Fruit fly (Drosophila melanogaster) whole organism, embryonic: ENCODE data around the gene CG46464.
A peak's percentile ranks its signal among the peaks of the same experiment; 100 is the strongest.

ENCODE experiments used
- Antp ChIP-seq: fragments of 200-800 bp; sonication (Bioruptor generic); optimal IDR thresholded peaks from 3 replicates; lab custom pipeline; 2016; ENCODE audit warnings: missing biosample characterization, missing genetic modification characterization
- Atf-2 ChIP-seq: fragments of 200-800 bp; sonication (Bioruptor generic); optimal IDR thresholded peaks from 2 replicates; lab custom pipeline; 2016; ENCODE audit warnings: missing biosample characterization, missing genetic modification characterization
- Blimp-1 ChIP-seq: fragments of 200-800 bp; sonication (Bioruptor generic); optimal IDR thresholded peaks from 3 replicates; lab custom pipeline; 2018; ENCODE audit warnings: missing biosample characterization, missing genetic modification characterization, mild to moderate bottlenecking, moderate library complexity, missing genetic modification reagents
- CG10209 ChIP-seq: fragments of 200-800 bp; sonication (Bioruptor generic); optimal IDR thresholded peaks from 3 replicates; lab custom pipeline; 2017; ENCODE audit warnings: missing biosample characterization, mild to moderate bottlenecking, missing genetic modification characterization, missing genetic modification reagents
- CG10267 ChIP-seq: fragments of 200-800 bp; sonication (Bioruptor generic); optimal IDR thresholded peaks from 2 replicates; lab custom pipeline; 2018; ENCODE audit warnings: missing biosample characterization, mild to moderate bottlenecking, missing genetic modification characterization, moderate library complexity
- CG13424 ChIP-seq: fragments of 200-800 bp; sonication (Bioruptor generic); optimal IDR thresholded peaks from 2 replicates; lab custom pipeline; 2019; ENCODE audit warnings: missing biosample characterization, mild to moderate bottlenecking, missing genetic modification characterization, moderate library complexity
- CG14710 ChIP-seq: fragments of 200-800 bp; sonication (Bioruptor generic); optimal IDR thresholded peaks from 3 replicates; lab custom pipeline; 2019; ENCODE audit warnings: missing biosample characterization, mild to moderate bottlenecking, missing genetic modification characterization, moderate library complexity
- CG15601 ChIP-seq: fragments of 200-800 bp; sonication (Bioruptor generic); optimal IDR thresholded peaks from 3 replicates; lab custom pipeline; 2019; ENCODE audit warnings: missing biosample characterization, mild to moderate bottlenecking, missing genetic modification characterization, moderate library complexity
- CG17359 ChIP-seq: fragments of 200-800 bp; sonication (Bioruptor generic); optimal IDR thresholded peaks from 3 replicates; lab custom pipeline; 2018; ENCODE audit warnings: missing biosample characterization, mild to moderate bottlenecking, missing genetic modification characterization, moderate library complexity
- CG17829 ChIP-seq: fragments of 200-800 bp; optimal IDR thresholded peaks from 2 replicates; lab custom pipeline; 2019; ENCODE audit warnings: missing biosample characterization, mild to moderate bottlenecking, missing genetic modification characterization, moderate library complexity
- CG18011 ChIP-seq: fragments of 200-800 bp; sonication (Bioruptor generic); optimal IDR thresholded peaks from 2 replicates; lab custom pipeline; 2017; ENCODE audit warnings: missing biosample characterization, missing genetic modification characterization, mild to moderate bottlenecking, moderate library complexity, missing genotype
- CG2712 ChIP-seq: fragments of 200-800 bp; optimal IDR thresholded peaks from 3 replicates; lab custom pipeline; 2019; ENCODE audit warnings: missing biosample characterization, mild to moderate bottlenecking, missing genetic modification characterization, moderate library complexity
- CG30403 ChIP-seq: fragments of 200-800 bp; sonication (Bioruptor generic); optimal IDR thresholded peaks from 3 replicates; lab custom pipeline; 2016; ENCODE audit warnings: missing biosample characterization, missing genetic modification characterization
- CG31441 ChIP-seq: fragments of 200-800 bp; sonication (Bioruptor generic); IDR thresholded peaks from 2 replicates; pipeline ENCODE4 v1.3.6; 2022; ENCODE audit warnings: missing biosample characterization, missing genetic modification characterization
- CG3163 ChIP-seq: fragments of 200-800 bp; sonication (Bioruptor generic); optimal IDR thresholded peaks from 3 replicates; lab custom pipeline; 2016; ENCODE audit warnings: missing biosample characterization, missing genetic modification characterization
- CG33557 ChIP-seq: fragments of 200-800 bp; sonication (Bioruptor generic); optimal IDR thresholded peaks from 2 replicates; lab custom pipeline; 2019; ENCODE audit warnings: missing biosample characterization, mild to moderate bottlenecking, missing genetic modification characterization, moderate library complexity
- CG34422 ChIP-seq: fragments of 200-800 bp; sonication (Bioruptor generic); IDR thresholded peaks from 3 replicates; pipeline ENCODE4 v1.3.6; 2022; ENCODE audit warnings: missing biosample characterization, missing genetic modification characterization
- CG4404 ChIP-seq: fragments of 200-800 bp; sonication (Bioruptor generic); IDR thresholded peaks from 2 replicates; pipeline ENCODE4 v1.3.6; 2022; ENCODE audit warnings: missing biosample characterization, missing genetic modification characterization
- CG7556 ChIP-seq: fragments of 200-800 bp; sonication (Bioruptor generic); optimal IDR thresholded peaks from 2 replicates; lab custom pipeline; 2017; ENCODE audit warnings: missing biosample characterization, mild to moderate bottlenecking, missing genetic modification characterization
- CG8359 ChIP-seq: fragments of 200-800 bp; sonication (Bioruptor generic); optimal IDR thresholded peaks from 2 replicates; lab custom pipeline; 2017; ENCODE audit warnings: missing biosample characterization, mild to moderate bottlenecking, missing genetic modification characterization, borderline replicate concordance
- CG8388 ChIP-seq: fragments of 200-800 bp; sonication (Bioruptor generic); optimal IDR thresholded peaks from 2 replicates; lab custom pipeline; 2019; ENCODE audit warnings: missing biosample characterization, mild to moderate bottlenecking, missing genetic modification characterization, moderate library complexity
- CoRest ChIP-seq: fragments of 200-800 bp; sonication (Bioruptor generic); optimal IDR thresholded peaks from 3 replicates; lab custom pipeline; 2018; ENCODE audit warnings: missing biosample characterization, mild to moderate bottlenecking, missing genetic modification characterization, moderate library complexity
- D19A ChIP-seq: fragments of 200-800 bp; optimal IDR thresholded peaks from 3 replicates; lab custom pipeline; 2019; ENCODE audit warnings: missing biosample characterization, mild to moderate bottlenecking, missing genetic modification characterization, moderate library complexity
- Dll ChIP-seq: fragments of 200-800 bp; sonication (Bioruptor generic); IDR thresholded peaks from 4 replicates; pipeline ENCODE4 v1.3.6; 2022; ENCODE audit warnings: missing biosample characterization, missing genetic modification characterization; ENCODE audit not compliant: partially characterized antibody
- Meics ChIP-seq: fragments of 200-800 bp; sonication (Bioruptor generic); optimal IDR thresholded peaks from 2 replicates; lab custom pipeline; 2017; ENCODE audit warnings: missing biosample characterization, mild to moderate bottlenecking, missing genetic modification characterization
- NK7.1 ChIP-seq: fragments of 200-800 bp; sonication (Bioruptor generic); optimal IDR thresholded peaks from 3 replicates; lab custom pipeline; 2016; ENCODE audit warnings: missing biosample characterization, missing genetic modification characterization
- Oli ChIP-seq: fragments of 200-800 bp; sonication (Bioruptor generic); optimal IDR thresholded peaks from 2 replicates; lab custom pipeline; 2018; ENCODE audit warnings: missing biosample characterization, mild to moderate bottlenecking, missing genetic modification characterization, moderate library complexity
- Ptx1 ChIP-seq: fragments of 200-800 bp; sonication (Bioruptor generic); IDR thresholded peaks from 2 replicates; pipeline ENCODE4 v1.3.6; 2022; ENCODE audit warnings: missing biosample characterization, missing genetic modification characterization
- Sox102F ChIP-seq: fragments of 200-800 bp; sonication (Bioruptor generic); optimal IDR thresholded peaks from 2 replicates; lab custom pipeline; 2018; ENCODE audit warnings: missing biosample characterization, mild to moderate bottlenecking, missing genetic modification characterization, moderate library complexity
- abd-A ChIP-seq: fragments of 200-800 bp; sonication (Bioruptor generic); optimal IDR thresholded peaks from 3 replicates; lab custom pipeline; 2019; ENCODE audit warnings: missing biosample characterization, mild to moderate bottlenecking, missing genetic modification characterization, moderate library complexity
- cato ChIP-seq: fragments of 200-800 bp; sonication (Bioruptor generic); optimal IDR thresholded peaks from 2 replicates; lab custom pipeline; 2016; ENCODE audit warnings: missing biosample characterization, missing genetic modification characterization, borderline replicate concordance
- corto ChIP-seq: fragments of 200-800 bp; sonication (Bioruptor generic); optimal IDR thresholded peaks from 2 replicates; lab custom pipeline; 2016; ENCODE audit warnings: missing biosample characterization, mild to moderate bottlenecking, missing genetic modification characterization, moderate library complexity
- dmrt11E ChIP-seq: fragments of 200-800 bp; sonication (Bioruptor generic); optimal IDR thresholded peaks from 3 replicates; lab custom pipeline; 2018; ENCODE audit warnings: missing biosample characterization, mild to moderate bottlenecking, missing genetic modification characterization, moderate library complexity
- dpn ChIP-seq, 2 experiments: fragments of 200-800 bp; sonication (Bioruptor generic); optimal IDR thresholded peaks; 3 replicates each; lab custom pipeline; 2016; ENCODE audit warnings: missing biosample characterization in 2 of 2, missing genetic modification characterization in 2 of 2
- grau ChIP-seq: fragments of 200-800 bp; optimal IDR thresholded peaks from 3 replicates; lab custom pipeline; 2019; ENCODE audit warnings: missing biosample characterization, mild to moderate bottlenecking, missing genetic modification characterization, moderate library complexity
- pan ChIP-seq, 4 experiments: fragments of >200 bp in 3 of 4; fragments of 200-800 bp in 1 of 4; sonication (Bioruptor generic) in 1 of 4; optimal IDR thresholded peaks in 3 of 4; IDR thresholded peaks in 1 of 4; 2 replicates each; pipeline versions ENCODE4 v1.3.6 to Lab custom; 2017 to 2022; ENCODE audit warnings: missing biosample characterization in 2 of 4, missing genetic modification characterization in 2 of 4, mixed read lengths in 1 of 4
- phol ChIP-seq: fragments of 200-800 bp; sonication (Bioruptor generic); optimal IDR thresholded peaks from 3 replicates; lab custom pipeline; 2018; ENCODE audit warnings: missing biosample characterization, mild to moderate bottlenecking, missing genetic modification characterization, moderate library complexity
- prd ChIP-seq, 3 experiments: fragments of >200 bp in 2 of 3; fragments of 200-800 bp in 1 of 3; sonication (Bioruptor generic) in 1 of 3; optimal IDR thresholded peaks in 2 of 3; IDR thresholded peaks in 1 of 3; 2 replicates in 2 of 3; 3 replicates in 1 of 3; pipeline versions ENCODE4 v1.3.6 to Lab custom; 2017 to 2022; ENCODE audit warnings: missing biosample characterization in 1 of 3, missing genetic modification characterization in 1 of 3
- pros ChIP-seq: fragments of 200-800 bp; sonication (Bioruptor generic); optimal IDR thresholded peaks from 3 replicates; lab custom pipeline; 2019; ENCODE audit warnings: missing biosample characterization, mild to moderate bottlenecking, missing genetic modification characterization, moderate library complexity
- ro ChIP-seq: fragments of 200-800 bp; sonication (Bioruptor generic); IDR thresholded peaks from 2 replicates; pipeline ENCODE4 v1.3.6; 2022; ENCODE audit warnings: missing biosample characterization, missing genetic modification characterization
- row ChIP-seq: fragments of 200-800 bp; sonication (Bioruptor generic); IDR thresholded peaks from 3 replicates; pipeline ENCODE4 v1.3.6; 2022; ENCODE audit warnings: missing biosample characterization, missing genetic modification characterization
- schlank ChIP-seq: fragments of 200-800 bp; sonication (Bioruptor generic); optimal IDR thresholded peaks from 2 replicates; lab custom pipeline; 2018; ENCODE audit warnings: missing biosample characterization, mild to moderate bottlenecking, missing genetic modification characterization
- sna ChIP-seq: fragments of 200-800 bp; sonication (Bioruptor generic); IDR thresholded peaks from 2 replicates; pipeline ENCODE4 v1.3.6; 2022; ENCODE audit warnings: missing biosample characterization, missing genetic modification characterization; ENCODE audit not compliant: partially characterized antibody
- trem ChIP-seq: fragments of 200-800 bp; optimal IDR thresholded peaks from 3 replicates; lab custom pipeline; 2019; ENCODE audit warnings: missing biosample characterization, mild to moderate bottlenecking, missing genetic modification characterization, moderate library complexity
- unpg ChIP-seq: fragments of 200-800 bp; sonication (Bioruptor generic); optimal IDR thresholded peaks from 3 replicates; lab custom pipeline; 2018; ENCODE audit warnings: missing biosample characterization, mild to moderate bottlenecking, missing genetic modification characterization, moderate library complexity
- vfl ChIP-seq: fragments of 200-800 bp; sonication (Bioruptor generic); optimal IDR thresholded peaks from 2 replicates; lab custom pipeline; 2016; ENCODE audit warnings: missing biosample characterization, missing genetic modification characterization
- wek ChIP-seq: fragments of 200-800 bp; sonication (Bioruptor generic); optimal IDR thresholded peaks from 3 replicates; lab custom pipeline; 2018; ENCODE audit warnings: missing biosample characterization, mild to moderate bottlenecking, missing genetic modification characterization, moderate library complexity
- yki ChIP-seq: fragments of >200 bp; optimal IDR thresholded peaks from 3 replicates; lab custom pipeline; 2018

Gene CG46464

dm6 chrX:17471584-17471983 is 27.8 kb upstream of the CG46464 start (continued):
- TF ChIP-seq CG33557 (GFP tag; lab: Kevin White, UChicago) (peak; percentile 14), CoRest (tag; lab: Kevin White, UChicago) (peak; percentile 40), NK7.1 (GFP tag; lab: Kevin White, UChicago) (no peak), D19A (tag; lab: Kevin White, UChicago) (peak; percentile 30), ro (peak; percentile 10; the same call in 1 of the 2 replicates), cato (no peak), CG10209 (GFP tag; lab: Kevin White, UChicago) (peak; percentile 20), sna (GFP tag; lab: Robert Waterston, UW) (no peak), CG18011 (GFP tag; lab: Kevin White, UChicago) (no peak), CG30403 (GFP tag; lab: Kevin White, UChicago) (peak; percentile 2), vfl (no peak), CG15601 (tag; lab: Kevin White, UChicago) (peak; percentile 17), CG10267 (tag; lab: Kevin White, UChicago) (peak; percentile 55), Dll (GFP tag; lab: Robert Waterston, UW) (no peak), Antp (GFP tag; lab: Kevin White, UChicago) (no peak), prd (optimal IDR thresholded peaks at IDR 0.05; lab: Kevin White, UChicago) (no peak), prd (GFP tag; IDR thresholded peaks at IDR 0.05; lab: Robert Waterston, UW) (peak; percentile 10; the same call in 1 of the 3 replicates), CG17359 (tag; lab: Kevin White, UChicago) (peak; percentile 13), CG13424 (tag; lab: Kevin White, UChicago) (peak; percentile 25), abd-A (tag; lab: Kevin White, UChicago) (no peak), pan (optimal IDR thresholded peaks at IDR 0.05; lab: Kevin White, UChicago) (peak in 1 of 2 experiments; percentile 1), pan (GFP tag; optimal IDR thresholded peaks at IDR 0.05 in 1 of 2, IDR thresholded peaks at IDR 0.05 in 1 of 2) (no peak), row (peak; percentile 28; the same call in 1 of the 3 replicates), schlank (tag; lab: Kevin White, UChicago) (no peak), Meics (GFP tag; lab: Kevin White, UChicago) (no peak), yki (lab: Kevin White, UChicago) (no peak), corto (no peak), dpn (GFP tag; optimal IDR thresholded peaks at IDR 0.05; lab: Kevin White, UChicago) (no peak), CG31441 (GFP tag; lab: Robert Waterston, UW) (peak; percentile 68), Blimp-1 (peak; percentile 49), trem (tag; lab: Kevin White, UChicago) (peak; percentile 46), dmrt11E (tag; lab: Kevin White, UChicago) (peak; percentile 82), CG8359 (peak; percentile 7), Atf-2 (GFP tag; lab: Kevin White, UChicago) (no peak), CG4404 (GFP tag; lab: Robert Waterston, UW) (0 out of 2 replicates have a peak, but pooled peaks have one; percentile 29), pros (GFP tag; lab: Kevin White, UChicago) (no peak), CG3163 (GFP tag; lab: Kevin White, UChicago) (no peak), CG8388 (peak; percentile 48), Oli (tag; lab: Kevin White, UChicago) (peak; percentile 17), CG14710 (tag; lab: Kevin White, UChicago) (peak; percentile 54), CG7556 (GFP tag; lab: Kevin White, UChicago) (peak; percentile 27), Sox102F (GFP tag; lab: Kevin White, UChicago) (peak; percentile 23), CG2712 (tag; lab: Kevin White, UChicago) (peak; percentile 78), wek (GFP tag; lab: Kevin White, UChicago) (no peak), CG17829 (tag; lab: Kevin White, UChicago) (peak; percentile 53), grau (peak; percentile 51), unpg (GFP tag; lab: Kevin White, UChicago) (peak; percentile 32), phol (tag; lab: Kevin White, UChicago) (peak; percentile 62), Ptx1 (0 out of 2 replicates have a peak, but pooled peaks have one; percentile 8), CG34422 (GFP tag; lab: Robert Waterston, UW) (no peak)
